Worm (Caenorhabditis elegans): Measurements from ENCODE around the gene ZK994.6.

- TF ChIP-seq tra-4 (tag; optimal IDR thresholded peaks at IDR 0.05) (no peak), hnd-1 (tag; optimal IDR thresholded peaks at IDR 0.05) (no peak), tbx-11 (GFP tag; IDR thresholded peaks at IDR 0.05) (no peak), flt-1 (GFP tag; IDR thresholded peaks at IDR 0.05) (no peak), hmbx-1 (tag; optimal IDR thresholded peaks at IDR 0.05) (no peak), sea-1 (GFP tag; conservative IDR thresholded peaks at IDR 0.05) (no peak), ama-1 (optimal IDR thresholded peaks at IDR 0.05) (no peak), aly-1 (tag; optimal IDR thresholded peaks at IDR 0.05) (no peak), ceh-13 (GFP tag; optimal IDR thresholded peaks at IDR 0.05) (no peak), hmg-4 (GFP tag; optimal IDR thresholded peaks at IDR 0.05) (no peak), scrt-1 (GFP tag; IDR thresholded peaks at IDR 0.05) (no peak)
Observed at ce11 chrV:8494260-8494939, 12.8 kb downstream of the ZK994.6 start, which contains the start of gene pxn-1.
